Worm (Caenorhabditis elegans): ENCODE data around the gene T14B4.19.

The T14B4.19 gene

DNA sequence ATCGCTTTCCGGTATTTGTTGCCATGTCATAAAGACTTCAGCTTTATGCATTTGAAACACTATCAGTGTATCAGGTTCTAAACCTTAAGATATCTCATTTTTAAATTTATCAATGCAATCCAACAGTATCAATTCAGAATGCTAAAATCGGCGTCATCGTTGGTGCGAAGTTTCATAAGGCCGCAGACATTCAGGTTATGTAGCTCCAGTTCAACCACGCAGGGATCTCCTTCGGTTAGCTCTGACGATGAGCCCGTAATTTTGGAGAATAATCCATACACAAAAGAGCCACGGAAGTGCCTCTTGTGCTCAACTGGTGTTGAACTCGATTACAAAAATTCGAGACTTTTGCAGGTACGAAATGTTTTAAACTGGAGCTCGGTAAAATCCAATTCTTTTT, 23.3 kb upstream of the T14B4.19 start, which contains the start of gene mrps-18.C:
TSS of gene mrps-18.C (plus strand) at position 138 of the 400 bp plus-strand sequence.
- no peak for TF ChIP-seq dao-5 (tag; optimal IDR thresholded peaks at IDR 0.05)

DNA sequence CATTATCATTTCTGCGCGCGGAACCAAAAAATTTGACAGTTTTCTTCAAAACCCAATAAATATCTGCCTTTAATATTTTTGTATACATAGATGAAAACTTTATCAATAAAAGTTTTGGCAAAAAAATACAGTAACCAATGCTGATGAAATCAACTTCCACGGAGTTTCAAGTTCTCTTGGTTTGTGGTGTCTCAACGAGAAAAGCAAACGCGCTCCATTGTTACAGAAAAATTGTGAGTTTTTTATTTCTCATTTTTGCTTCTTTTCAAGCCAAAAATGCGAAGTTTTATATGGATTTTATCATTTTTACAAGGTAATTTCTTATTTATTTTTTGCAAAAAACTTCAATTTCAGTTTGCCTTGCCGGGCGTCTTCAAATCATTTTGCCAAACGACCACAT, 21.9 kb upstream of the T14B4.19 start, which contains the start of gene T14B4.3:
TSS of gene T14B4.3 (plus strand) at position 264 of the 400 bp plus-strand sequence.
- TF ChIP-seq dao-5 (tag; optimal IDR thresholded peaks at IDR 0.05) (no peak), W03F9.2 (tag; optimal IDR thresholded peaks at IDR 0.05) (peak; percentile 46)

DNA sequence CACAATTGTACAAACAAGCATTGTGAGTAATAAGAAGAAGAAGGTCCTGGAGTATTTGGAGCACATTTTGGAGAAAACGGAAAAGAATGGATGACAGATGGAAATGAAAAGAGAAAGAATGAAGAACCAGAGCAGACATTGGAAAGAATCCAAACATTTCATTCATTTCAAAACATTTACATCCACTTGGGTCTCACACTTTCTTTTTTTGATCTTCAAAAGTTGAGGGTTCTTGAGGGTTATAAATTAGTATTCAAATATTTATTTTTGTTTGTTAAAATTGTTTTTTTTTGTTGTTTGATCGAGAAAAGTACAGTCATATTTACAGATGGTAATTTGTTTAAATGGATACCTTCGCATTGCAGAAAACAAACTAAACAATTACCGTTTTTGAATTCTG, 21.0 kb upstream of the T14B4.19 start, which contains the start of gene T14B4.9:
TSS of gene T14B4.9 (minus strand) at position 101 of the 400 bp plus-strand sequence.
- no peak for TF ChIP-seq W03F9.2 (tag; optimal IDR thresholded peaks at IDR 0.05)
- TF ChIP-seq him-1 (tag; optimal IDR thresholded peaks at IDR 0.05) = no peak
- TF ChIP-seq dao-5 (tag; optimal IDR thresholded peaks at IDR 0.05) = no peak

DNA sequence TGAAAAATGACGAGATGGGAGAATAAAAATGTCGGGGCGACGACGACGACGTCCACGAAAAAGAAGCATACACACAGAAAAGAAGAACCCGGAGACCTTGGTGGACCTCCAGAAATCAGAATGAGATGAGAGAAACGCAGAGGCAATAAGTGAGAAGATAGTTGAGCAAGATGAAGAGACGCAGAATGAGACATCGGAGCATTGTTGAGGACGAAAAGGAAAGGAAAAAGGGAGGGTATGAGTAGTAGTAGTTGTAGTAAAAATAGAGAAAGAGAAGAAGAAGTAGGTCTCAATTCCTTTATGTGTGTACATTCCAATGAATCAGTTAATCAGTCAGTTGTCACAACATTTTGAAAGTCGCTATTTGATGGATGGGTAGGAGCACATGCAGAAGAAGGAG, 16.6 kb upstream of the T14B4.19 start, which contains the start of gene T14B4.8:
TSS of gene T14B4.8 (minus strand) at position 60 of the 400 bp plus-strand sequence.
- TF ChIP-seq dao-5 (tag; optimal IDR thresholded peaks at IDR 0.05) (no peak), W03F9.2 (tag; optimal IDR thresholded peaks at IDR 0.05) (no peak), him-1 (tag; optimal IDR thresholded peaks at IDR 0.05) (no peak)

- TF ChIP-seq him-1 (tag; optimal IDR thresholded peaks at IDR 0.05) (no peak), W03F9.2 (tag; optimal IDR thresholded peaks at IDR 0.05) (no peak), dao-5 (tag; optimal IDR thresholded peaks at IDR 0.05) (no peak)
These were observed 14.1 kb upstream of the T14B4.19 start for ce11 chrII:6726814-6727213.

DNA sequence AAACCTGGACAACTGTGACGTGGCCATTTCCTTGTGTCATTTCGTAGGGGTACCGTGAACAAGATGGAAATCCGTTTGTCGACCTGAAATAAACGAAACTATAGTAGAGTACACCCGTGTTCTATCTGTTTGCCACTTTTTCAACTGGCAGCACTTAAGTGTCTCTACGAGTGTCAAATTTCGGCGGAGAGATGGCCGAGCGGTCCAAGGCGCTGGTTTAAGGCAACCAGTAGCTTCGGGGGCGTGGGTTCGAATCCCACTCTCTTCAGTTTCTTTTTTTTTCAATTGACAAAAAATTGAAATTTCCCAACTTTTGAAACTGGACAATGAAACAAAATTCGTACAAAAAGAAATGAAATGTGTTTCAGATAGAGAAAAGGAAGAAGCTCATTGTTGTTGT, 8.8 kb upstream of the T14B4.19 start:
- TF ChIP-seq dao-5 (tag; optimal IDR thresholded peaks at IDR 0.05) (no peak), him-1 (tag; optimal IDR thresholded peaks at IDR 0.05) (peak; percentile 49)

- no peak for TF ChIP-seq W03F9.2 (tag; optimal IDR thresholded peaks at IDR 0.05)
- no peak for TF ChIP-seq dao-5 (tag; optimal IDR thresholded peaks at IDR 0.05)
- no peak for TF ChIP-seq him-1 (tag; optimal IDR thresholded peaks at IDR 0.05)
These were observed 5.5 kb upstream of the T14B4.19 start, which contains the start of gene tsp-10 for ce11 chrII:6718221-6718620. tsp-10 (plus strand) TSS chrII:6718586.

DNA sequence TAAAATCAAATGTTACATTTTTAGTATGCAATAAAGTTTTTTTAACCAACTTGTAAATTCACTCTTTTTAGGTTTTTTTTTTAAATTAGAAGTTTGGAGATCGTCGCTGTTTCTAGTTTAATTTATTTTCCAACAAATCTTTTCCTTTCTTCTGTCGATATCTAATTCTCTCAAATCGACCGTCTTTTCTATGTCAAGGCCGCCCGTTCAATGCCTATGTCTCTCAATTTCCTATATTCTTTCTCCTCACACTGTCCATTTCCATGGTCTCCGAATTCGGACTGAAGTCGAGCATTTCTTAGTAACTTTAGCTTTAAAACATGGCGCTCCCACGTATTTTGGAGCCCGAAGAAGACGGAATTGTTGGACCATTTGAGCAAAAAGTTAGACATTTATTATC, 3.9 kb upstream of the T14B4.19 start, which contains the start of the genes T14B4.5 and T14B4.20:
TSS of gene T14B4.5 (plus strand) at position 226 of the 400 bp plus-strand sequence.
TSS of gene T14B4.20 (plus strand) at position 264 of the 400 bp plus-strand sequence.
- TF ChIP-seq him-1 (tag; optimal IDR thresholded peaks at IDR 0.05) (no peak), dao-5 (tag; optimal IDR thresholded peaks at IDR 0.05) (no peak)

- TF ChIP-seq him-1 (tag; optimal IDR thresholded peaks at IDR 0.05) (no peak), dao-5 (tag; optimal IDR thresholded peaks at IDR 0.05) (no peak), W03F9.2 (tag; optimal IDR thresholded peaks at IDR 0.05) (no peak)
These were observed 3.1 kb upstream of the T14B4.19 start for ce11 chrII:6715853-6716252.

ce11 chrII:6713832-6714342, 1.2 kb upstream of the T14B4.19 start, which contains the start of gene dpy-2:
dpy-2 (plus strand) TSS chrII:6714292.
- TF ChIP-seq W03F9.2 (tag; optimal IDR thresholded peaks at IDR 0.05) = no peak
- TF ChIP-seq him-1 (tag; optimal IDR thresholded peaks at IDR 0.05) = no peak
- TF ChIP-seq dao-5 (tag; optimal IDR thresholded peaks at IDR 0.05) = no peak

ce11 chrII:6713003-6713402, 272 bp upstream of the T14B4.19 start:
- no peak for TF ChIP-seq W03F9.2 (tag; optimal IDR thresholded peaks at IDR 0.05)

DNA sequence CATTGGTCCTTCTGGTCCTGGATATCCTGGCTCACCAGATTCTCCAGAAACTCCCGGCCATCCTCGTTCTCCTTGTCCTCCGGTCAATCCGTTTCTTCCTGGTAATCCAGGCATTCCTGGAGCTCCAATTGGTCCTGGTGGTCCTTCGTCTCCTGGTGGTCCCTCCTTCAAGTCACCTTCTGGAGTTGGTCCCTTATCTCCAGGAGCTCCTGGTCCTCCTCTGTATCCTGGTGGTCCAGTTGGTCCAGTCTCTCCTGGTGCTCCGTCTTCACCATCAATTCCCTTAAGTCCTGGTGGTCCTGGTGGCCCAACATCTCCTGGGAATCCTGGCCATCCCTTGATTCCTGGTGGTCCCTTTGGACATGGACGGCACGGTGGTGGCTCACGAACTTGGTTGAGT, 2.1 kb downstream of the T14B4.19 start:
- TF ChIP-seq W03F9.2 (tag; optimal IDR thresholded peaks at IDR 0.05) = no peak
- TF ChIP-seq him-1 (tag; optimal IDR thresholded peaks at IDR 0.05) = no peak
- TF ChIP-seq dao-5 (tag; optimal IDR thresholded peaks at IDR 0.05) = no peak

- TF ChIP-seq dao-5 (tag; optimal IDR thresholded peaks at IDR 0.05) (no peak), W03F9.2 (tag; optimal IDR thresholded peaks at IDR 0.05) (no peak), him-1 (tag; optimal IDR thresholded peaks at IDR 0.05) (no peak)
These were observed 3.1 kb downstream of the T14B4.19 start for ce11 chrII:6709680-6710079.

- TF ChIP-seq W03F9.2 (tag; optimal IDR thresholded peaks at IDR 0.05) = no peak
- TF ChIP-seq him-1 (tag; optimal IDR thresholded peaks at IDR 0.05) = peak; percentile 56
These were observed 3.8 kb downstream of the T14B4.19 start for ce11 chrII:6708980-6709379.
